Worm (Caenorhabditis elegans): ENCODE measurements around the gene F01G4.4.
A peak's percentile ranks its signal among the peaks of the same experiment; 100 is the strongest.

The F01G4.4 gene

ce11 chrIV:11164831-11165230 is 21.7 kb downstream of the F01G4.4 start, which contains the start of gene C08F8.6:
Gene C08F8.6, minus strand, starts transcription at chrIV:11164931.
- TF ChIP-seq hmg-11 (tag; optimal IDR thresholded peaks at IDR 0.05) = no peak
- no peak for TF ChIP-seq unc-39 (tag; optimal IDR thresholded peaks at IDR 0.05)
- TF ChIP-seq lsy-12 (tag; optimal IDR thresholded peaks at IDR 0.05) = no peak
- TF ChIP-seq aly-2 (tag; optimal IDR thresholded peaks at IDR 0.05) = no peak
- no peak for TF ChIP-seq nhr-43 (tag; optimal IDR thresholded peaks at IDR 0.05; ENCODE audit: poor library complexity, severe bottlenecking)
- no peak for TF ChIP-seq R02D3.7 (tag; optimal IDR thresholded peaks at IDR 0.05)
- TF ChIP-seq elt-2 (tag; optimal IDR thresholded peaks at IDR 0.05) = no peak
- no peak for TF ChIP-seq pha-4 (tag; optimal IDR thresholded peaks at IDR 0.05)
- no peak for TF ChIP-seq ama-1 (optimal IDR thresholded peaks at IDR 0.05)
- no peak for TF ChIP-seq nfya-1 (tag; optimal IDR thresholded peaks at IDR 0.05; ENCODE audit: insufficient read depth)
- TF ChIP-seq sea-2 (GFP tag; optimal IDR thresholded peaks at IDR 0.05) = no peak
- TF ChIP-seq egl-5 (tag; optimal IDR thresholded peaks at IDR 0.05) = no peak
- TF ChIP-seq snpc-4 (tag; optimal IDR thresholded peaks at IDR 0.05) = no peak
- TF ChIP-seq skn-1 (tag; optimal IDR thresholded peaks at IDR 0.05) = no peak
- TF ChIP-seq zag-1 (tag; optimal IDR thresholded peaks at IDR 0.05) = no peak

ce11 chrIV:11169652-11170051 is 26.5 kb downstream of the F01G4.4 start, which contains the start of gene nhr-67:
Gene nhr-67, plus strand, starts transcription at chrIV:11169748.
- TF ChIP-seq elt-2 (tag; optimal IDR thresholded peaks at IDR 0.05) = no peak
- TF ChIP-seq nfya-1 (tag; optimal IDR thresholded peaks at IDR 0.05; ENCODE audit: insufficient read depth) = peak; percentile 66

- TF ChIP-seq elt-2 (tag; optimal IDR thresholded peaks at IDR 0.05) (no peak), mdl-1 (tag; optimal IDR thresholded peaks at IDR 0.05) (no peak), nhr-23 (tag; optimal IDR thresholded peaks at IDR 0.05) (peak; percentile 54), ceh-28 (tag; optimal IDR thresholded peaks at IDR 0.05) (peak; percentile 12), nfya-1 (tag; optimal IDR thresholded peaks at IDR 0.05; ENCODE audit: insufficient read depth) (no peak), nhr-43 (tag; optimal IDR thresholded peaks at IDR 0.05; ENCODE audit: poor library complexity, severe bottlenecking) (peak; percentile 8), eor-1 (tag; optimal IDR thresholded peaks at IDR 0.05) (no peak), elt-3 (tag; optimal IDR thresholded peaks at IDR 0.05) (peak in 1 of 3 experiments; percentile 80), lin-15B (tag; optimal IDR thresholded peaks at IDR 0.05) (no peak), fkh-10 (GFP tag; optimal IDR thresholded peaks at IDR 0.05) (no peak)
Observed at ce11 chrIV:11174772-11175171, 31.6 kb downstream of the F01G4.4 start.

ce11 chrIV:11176967-11177366 is 33.8 kb downstream of the F01G4.4 start, which contains the start of gene rap-3:
Gene rap-3, plus strand, starts transcription at chrIV:11177267.
- no peak for TF ChIP-seq eor-1 (tag; optimal IDR thresholded peaks at IDR 0.05)
- no peak for TF ChIP-seq elt-2 (tag; optimal IDR thresholded peaks at IDR 0.05)
- TF ChIP-seq lin-39 (tag; optimal IDR thresholded peaks at IDR 0.05) = no peak
- no peak for TF ChIP-seq nhr-11 (tag; optimal IDR thresholded peaks at IDR 0.05)

- no peak for TF ChIP-seq nhr-12 (tag; optimal IDR thresholded peaks at IDR 0.05)
- no peak for TF ChIP-seq zag-1 (tag; optimal IDR thresholded peaks at IDR 0.05)
- TF ChIP-seq nhr-25 (tag; optimal IDR thresholded peaks at IDR 0.05) = no peak
- TF ChIP-seq fkh-10 (GFP tag; optimal IDR thresholded peaks at IDR 0.05) = no peak
- TF ChIP-seq unc-39 (tag; optimal IDR thresholded peaks at IDR 0.05) = no peak
- no peak for TF ChIP-seq tbx-2 (tag; optimal IDR thresholded peaks at IDR 0.05)
- no peak for TF ChIP-seq ztf-4 (tag; optimal IDR thresholded peaks at IDR 0.05)
Observed at ce11 chrIV:11178495-11178894, 35.4 kb downstream of the F01G4.4 start, which contains the start of gene C08F8.9. Gene C08F8.9, minus strand, starts transcription at chrIV:11178595.

- TF ChIP-seq lin-15B (tag; optimal IDR thresholded peaks at IDR 0.05) (peak; percentile 90), nhr-11 (tag; optimal IDR thresholded peaks at IDR 0.05) (peak; percentile 64), egl-5 (tag; optimal IDR thresholded peaks at IDR 0.05) (peak; percentile 93), snpc-4 (tag; optimal IDR thresholded peaks at IDR 0.05) (peak; percentile 75), fkh-10 (GFP tag; optimal IDR thresholded peaks at IDR 0.05) (peak; percentile 39), ceh-28 (tag; optimal IDR thresholded peaks at IDR 0.05) (peak; percentile 70), skn-1 (tag; optimal IDR thresholded peaks at IDR 0.05) (peak; percentile 46), ZK546.5 (tag; optimal IDR thresholded peaks at IDR 0.05) (peak; percentile 39), nhr-25 (tag; optimal IDR thresholded peaks at IDR 0.05) (peak; percentile 67), tbx-2 (tag; optimal IDR thresholded peaks at IDR 0.05) (peak; percentile 83), jun-1 (tag; optimal IDR thresholded peaks at IDR 0.05) (peak; percentile 82), lsy-12 (tag; optimal IDR thresholded peaks at IDR 0.05) (peak; percentile 81), pha-4 (tag; optimal IDR thresholded peaks at IDR 0.05) (peak; percentile 68), nhr-23 (tag; optimal IDR thresholded peaks at IDR 0.05) (peak; percentile 84), ceh-82 (tag; optimal IDR thresholded peaks at IDR 0.05) (peak; percentile 16), pqm-1 (tag; optimal IDR thresholded peaks at IDR 0.05) (peak; percentile 82), elt-2 (tag; optimal IDR thresholded peaks at IDR 0.05) (peak; percentile 84), hmg-11 (tag; optimal IDR thresholded peaks at IDR 0.05) (peak; percentile 29), R02D3.7 (tag; optimal IDR thresholded peaks at IDR 0.05) (peak; percentile 74), nhr-43 (tag; optimal IDR thresholded peaks at IDR 0.05; ENCODE audit: poor library complexity, severe bottlenecking) (peak; percentile 87), lin-39 (tag; optimal IDR thresholded peaks at IDR 0.05) (peak; percentile 38), egl-27 (tag; optimal IDR thresholded peaks at IDR 0.05) (peak; percentile 19), nfya-1 (tag; optimal IDR thresholded peaks at IDR 0.05; ENCODE audit: insufficient read depth) (peak; percentile 88)
Observed at ce11 chrIV:11179123-11179740, 36.1 kb downstream of the F01G4.4 start, which contains the start of gene cpt-2. Gene cpt-2, plus strand, starts transcription at chrIV:11179645.
